Fruit fly (Drosophila melanogaster) whole organism, embryonic: ENCODE measurements around the gene betaTub65B.

Source experiments
- ATbp ChIP-seq: fragments of 200-800 bp; sonication (Bioruptor generic); optimal IDR thresholded peaks from 2 replicates; lab custom pipeline; 2017; ENCODE audit warnings: missing biosample characterization, mild to moderate bottlenecking, missing genetic modification characterization, missing genetic modification reagents
- Atf-2 ChIP-seq: fragments of 200-800 bp; sonication (Bioruptor generic); optimal IDR thresholded peaks from 2 replicates; lab custom pipeline; 2016; ENCODE audit warnings: missing biosample characterization, missing genetic modification characterization
- B-H1 ChIP-seq: fragments of 200-800 bp; sonication (Bioruptor generic); IDR thresholded peaks from 3 replicates; pipeline ENCODE4 v1.3.6; 2022; ENCODE audit warnings: missing biosample characterization, missing genetic modification characterization
- BtbVII ChIP-seq: fragments of 200-800 bp; sonication (Bioruptor generic); optimal IDR thresholded peaks from 3 replicates; lab custom pipeline; 2017; ENCODE audit warnings: missing biosample characterization, mild to moderate bottlenecking, missing genetic modification characterization
- CG10274 ChIP-seq: fragments of 200-800 bp; sonication (Bioruptor generic); optimal IDR thresholded peaks from 3 replicates; lab custom pipeline; 2017; ENCODE audit warnings: missing biosample characterization, mild to moderate bottlenecking, missing genetic modification characterization
- CG10959 ChIP-seq: fragments of 200-800 bp; sonication (Bioruptor generic); IDR thresholded peaks from 2 replicates; pipeline ENCODE4 v1.3.6; 2022; ENCODE audit warnings: missing biosample characterization, missing genetic modification characterization
- CG10979 ChIP-seq: fragments of 200-800 bp; sonication (Bioruptor generic); optimal IDR thresholded peaks from 2 replicates; lab custom pipeline; 2018; ENCODE audit warnings: missing biosample characterization, mild to moderate bottlenecking, missing genetic modification characterization, moderate library complexity
- CG11093 ChIP-seq: fragments of 200-800 bp; sonication (Bioruptor generic); IDR thresholded peaks from 3 replicates; pipeline ENCODE4 v1.3.6; 2022; ENCODE audit warnings: missing biosample characterization, missing genetic modification characterization
- CG11398 ChIP-seq: fragments of 200-800 bp; sonication (Bioruptor generic); optimal IDR thresholded peaks from 2 replicates; lab custom pipeline; 2016; ENCODE audit warnings: missing biosample characterization, missing genetic modification characterization
- CG13296 ChIP-seq: fragments of 200-800 bp; sonication (Bioruptor generic); optimal IDR thresholded peaks from 3 replicates; lab custom pipeline; 2018; ENCODE audit warnings: missing biosample characterization, mild to moderate bottlenecking, missing genetic modification characterization
- CG15479 ChIP-seq: fragments of 200-800 bp; sonication (Bioruptor generic); optimal IDR thresholded peaks from 3 replicates; lab custom pipeline; 2019; ENCODE audit warnings: missing biosample characterization, mild to moderate bottlenecking, missing genetic modification characterization, moderate library complexity
- CG1602 ChIP-seq: fragments of 200-800 bp; sonication (Bioruptor generic); optimal IDR thresholded peaks from 3 replicates; lab custom pipeline; 2016; ENCODE audit warnings: missing biosample characterization, missing genetic modification characterization
- CG18599 ChIP-seq: fragments of 200-800 bp; sonication (Bioruptor generic); optimal IDR thresholded peaks from 3 replicates; lab custom pipeline; 2017; ENCODE audit warnings: missing biosample characterization, missing genetic modification characterization, mild to moderate bottlenecking, moderate library complexity, missing genetic modification reagents
- CG34224 ChIP-seq: fragments of 200-800 bp; sonication (Bioruptor generic); IDR thresholded peaks from 3 replicates; pipeline ENCODE4 v1.3.6; 2022; ENCODE audit warnings: missing biosample characterization, missing genetic modification characterization; ENCODE audit not compliant: partially characterized antibody
- CG3838 ChIP-seq: fragments of 200-800 bp; sonication (Bioruptor generic); optimal IDR thresholded peaks from 3 replicates; lab custom pipeline; 2016; ENCODE audit warnings: missing biosample characterization, missing genetic modification characterization
- CG4360 ChIP-seq: fragments of 200-800 bp; sonication (Bioruptor generic); IDR thresholded peaks from 2 replicates; pipeline ENCODE4 v1.3.6; 2022; ENCODE audit warnings: missing biosample characterization, missing genetic modification characterization
- CG5180 ChIP-seq: fragments of 200-800 bp; sonication (Bioruptor generic); optimal IDR thresholded peaks from 3 replicates; lab custom pipeline; 2017; ENCODE audit warnings: missing biosample characterization, missing genetic modification characterization, mild to moderate bottlenecking, moderate library complexity, missing genetic modification reagents
- CG6175 ChIP-seq: fragments of 200-800 bp; sonication (Bioruptor generic); IDR thresholded peaks from 3 replicates; pipeline ENCODE4 v1.3.6; 2022; ENCODE audit warnings: missing biosample characterization, missing genetic modification characterization
- CG8924 ChIP-seq: fragments of 200-800 bp; optimal IDR thresholded peaks from 3 replicates; lab custom pipeline; 2019; ENCODE audit warnings: missing biosample characterization, mild to moderate bottlenecking, missing genetic modification characterization, moderate library complexity
- CG8944 ChIP-seq: fragments of 200-800 bp; sonication (Bioruptor generic); optimal IDR thresholded peaks from 3 replicates; lab custom pipeline; 2016; ENCODE audit warnings: missing biosample characterization, missing genetic modification characterization
- CG9437 ChIP-seq: fragments of 200-800 bp; sonication (Bioruptor generic); optimal IDR thresholded peaks from 2 replicates; lab custom pipeline; 2018; ENCODE audit warnings: missing biosample characterization, mild to moderate bottlenecking, missing genetic modification characterization
- CG9609 ChIP-seq: fragments of 200-800 bp; sonication (Bioruptor generic); optimal IDR thresholded peaks from 3 replicates; lab custom pipeline; 2016; ENCODE audit warnings: missing biosample characterization, missing genetic modification characterization
- CG9817 ChIP-seq: fragments of 200-800 bp; sonication (Bioruptor generic); optimal IDR thresholded peaks from 2 replicates; lab custom pipeline; 2018; ENCODE audit warnings: missing biosample characterization, mild to moderate bottlenecking, missing genetic modification characterization, moderate library complexity
- E2f2 ChIP-seq: fragments of 200-800 bp; sonication (Bioruptor generic); IDR thresholded peaks from 2 replicates; pipeline ENCODE4 v1.3.6; 2022; ENCODE audit warnings: missing biosample characterization, missing genetic modification characterization
- Ets97D ChIP-seq: fragments of 200-800 bp; sonication (Bioruptor generic); optimal IDR thresholded peaks from 3 replicates; lab custom pipeline; 2016; ENCODE audit warnings: missing biosample characterization, missing genetic modification characterization
- H15 ChIP-seq: fragments of 200-800 bp; sonication (Bioruptor generic); IDR thresholded peaks from 3 replicates; pipeline ENCODE4 v1.3.6; 2022; ENCODE audit warnings: missing biosample characterization, missing genetic modification characterization
- Hand ChIP-seq: fragments of 200-800 bp; sonication (Bioruptor generic); optimal IDR thresholded peaks from 2 replicates; lab custom pipeline; 2017; ENCODE audit warnings: mild to moderate bottlenecking, missing biosample characterization, missing genetic modification reagents, missing genetic modification characterization
- Hr51 ChIP-seq, 2 experiments: fragments of 200-800 bp; sonication (Bioruptor generic); optimal IDR thresholded peaks; 2 replicates in 1 of 2; 3 replicates in 1 of 2; lab custom pipeline; 2016 to 2018; ENCODE audit warnings: missing biosample characterization in 2 of 2, missing genetic modification characterization in 2 of 2, mild to moderate bottlenecking in 1 of 2, moderate library complexity in 1 of 2
- Max ChIP-seq: fragments of 200-800 bp; sonication (Bioruptor generic); optimal IDR thresholded peaks from 2 replicates; lab custom pipeline; 2016; ENCODE audit warnings: missing biosample characterization, mild to moderate bottlenecking, missing genetic modification characterization
- NC2α ChIP-seq: fragments of 200-800 bp; sonication (Bioruptor generic); optimal IDR thresholded peaks from 2 replicates; lab custom pipeline; 2016; ENCODE audit warnings: missing biosample characterization, missing genetic modification characterization
- Tbp ChIP-seq: fragments of >200 bp; optimal IDR thresholded peaks from 2 replicates; lab custom pipeline; 2018; ENCODE audit warnings: missing biosample characterization, missing genetic modification characterization
- Xrp1 ChIP-seq: fragments of 200-800 bp; sonication (Bioruptor generic); IDR thresholded peaks from 2 replicates; pipeline ENCODE4 v1.3.6; 2022; ENCODE audit warnings: missing biosample characterization, missing genetic modification characterization
- YL-1 ChIP-seq: fragments of 200-800 bp; sonication (Bioruptor generic); optimal IDR thresholded peaks from 3 replicates; lab custom pipeline; 2017; ENCODE audit warnings: missing biosample characterization, mild to moderate bottlenecking, missing genetic modification characterization
- abd-A ChIP-seq: fragments of 200-800 bp; sonication (Bioruptor generic); optimal IDR thresholded peaks from 3 replicates; lab custom pipeline; 2019; ENCODE audit warnings: missing biosample characterization, mild to moderate bottlenecking, missing genetic modification characterization, moderate library complexity
- ac ChIP-seq: fragments of 200-800 bp; sonication (Bioruptor generic); optimal IDR thresholded peaks from 3 replicates; lab custom pipeline; 2017; ENCODE audit warnings: missing biosample characterization, mild to moderate bottlenecking, missing genetic modification characterization
- az2 ChIP-seq: fragments of 200-800 bp; sonication (Bioruptor generic); optimal IDR thresholded peaks from 3 replicates; lab custom pipeline; 2016; ENCODE audit warnings: missing biosample characterization, missing genetic modification characterization
- br ChIP-seq: fragments of >200 bp; optimal IDR thresholded peaks from 2 replicates; lab custom pipeline; 2017
- disco-r ChIP-seq: fragments of 200-800 bp; sonication (Bioruptor generic); optimal IDR thresholded peaks from 2 replicates; lab custom pipeline; 2016; ENCODE audit warnings: missing biosample characterization, missing genetic modification characterization
- gcm2 ChIP-seq: fragments of 200-800 bp; sonication (Bioruptor generic); optimal IDR thresholded peaks from 2 replicates; lab custom pipeline; 2016; ENCODE audit warnings: missing biosample characterization, missing genetic modification characterization
- gfzf ChIP-seq: fragments of 200-800 bp; sonication (Bioruptor generic); optimal IDR thresholded peaks from 2 replicates; lab custom pipeline; 2016; ENCODE audit warnings: missing biosample characterization, mild to moderate bottlenecking, missing genetic modification characterization, moderate library complexity
- gsb-n ChIP-seq: fragments of 200-800 bp; sonication (Bioruptor generic); optimal IDR thresholded peaks from 3 replicates; lab custom pipeline; 2018; ENCODE audit warnings: missing biosample characterization, mild to moderate bottlenecking, missing genetic modification characterization
- jing ChIP-seq: fragments of 200-800 bp; sonication (Bioruptor generic); optimal IDR thresholded peaks from 2 replicates; lab custom pipeline; 2018; ENCODE audit warnings: missing biosample characterization, mild to moderate bottlenecking, missing genetic modification characterization
- mirr ChIP-seq: fragments of 200-800 bp; sonication (Bioruptor generic); optimal IDR thresholded peaks from 3 replicates; lab custom pipeline; 2018; ENCODE audit warnings: missing biosample characterization, mild to moderate bottlenecking, missing genetic modification characterization
- nmo ChIP-seq: fragments of 200-800 bp; sonication (Bioruptor generic); optimal IDR thresholded peaks from 2 replicates; lab custom pipeline; 2018; ENCODE audit warnings: missing biosample characterization, mild to moderate bottlenecking, missing genetic modification characterization, moderate library complexity
- onecut ChIP-seq: fragments of 200-800 bp; sonication (Bioruptor generic); IDR thresholded peaks from 2 replicates; pipeline ENCODE4 v1.3.6; 2022; ENCODE audit warnings: missing biosample characterization, missing genetic modification characterization
- peb ChIP-seq: fragments of 200-800 bp; sonication (Bioruptor generic); IDR thresholded peaks from 2 replicates; pipeline ENCODE4 v1.3.6; 2022; ENCODE audit warnings: missing biosample characterization, missing genetic modification characterization
- pfk ChIP-seq: fragments of 200-800 bp; sonication (Bioruptor generic); optimal IDR thresholded peaks from 2 replicates; lab custom pipeline; 2018; ENCODE audit warnings: missing biosample characterization, mild to moderate bottlenecking, missing genetic modification characterization, moderate library complexity
- run ChIP-seq: fragments of 200-800 bp; sonication (Bioruptor generic); optimal IDR thresholded peaks from 3 replicates; lab custom pipeline; 2018; ENCODE audit warnings: missing biosample characterization, mild to moderate bottlenecking, missing genetic modification characterization
- slou ChIP-seq: fragments of 200-800 bp; sonication (Bioruptor generic); optimal IDR thresholded peaks from 3 replicates; lab custom pipeline; 2016; ENCODE audit warnings: missing biosample characterization, missing genetic modification characterization
- slp2 ChIP-seq: fragments of 200-800 bp; sonication (Bioruptor generic); optimal IDR thresholded peaks from 2 replicates; lab custom pipeline; 2016; ENCODE audit warnings: missing biosample characterization, missing genetic modification characterization
- tx ChIP-seq: fragments of 200-800 bp; sonication (Bioruptor generic); optimal IDR thresholded peaks from 2 replicates; lab custom pipeline; 2016; ENCODE audit warnings: missing biosample characterization, missing genetic modification characterization

The betaTub65B gene

DNA sequence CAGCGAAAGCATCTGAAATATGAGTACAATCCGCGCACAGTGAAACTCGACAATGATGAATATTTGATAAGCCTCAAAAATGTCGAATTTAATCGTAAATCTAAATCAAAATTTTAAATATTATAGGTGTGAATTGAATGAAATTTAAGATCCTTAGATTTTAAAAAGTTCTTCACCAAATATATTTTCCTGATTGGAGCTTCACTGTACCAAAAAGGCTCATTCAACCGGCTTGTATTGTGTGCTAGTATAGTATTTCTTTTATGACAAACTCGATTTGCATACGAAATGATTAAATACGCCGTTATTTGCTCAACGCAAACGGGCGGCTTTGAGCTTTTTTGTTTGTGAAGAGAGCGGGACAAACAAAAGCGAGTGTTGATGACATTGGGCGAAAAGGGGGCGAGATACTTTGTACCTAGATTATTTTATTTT is 22.5 kb downstream of the betaTub65B start (continued):
- TF ChIP-seq Hr51 (GFP tag; optimal IDR thresholded peaks at IDR 0.05; lab: Kevin White, UChicago) (peak; percentile 77 to 89), gsb-n (peak; percentile 70), B-H1 (peak; percentile 73), Hand (GFP tag; lab: Kevin White, UChicago) (peak; percentile 86), CG11093 (peak; percentile 84), run (peak; percentile 52), CG8944 (GFP tag; lab: Kevin White, UChicago) (peak; percentile 71), gcm2 (GFP tag; lab: Kevin White, UChicago) (peak; percentile 81), nmo (GFP tag; lab: Kevin White, UChicago) (peak; percentile 88), CG18599 (GFP tag; lab: Kevin White, UChicago) (peak; percentile 90), BtbVII (GFP tag; lab: Kevin White, UChicago) (peak; percentile 86), CG3838 (peak; percentile 49), disco-r (GFP tag; lab: Kevin White, UChicago) (peak; percentile 43), ac (GFP tag; lab: Kevin White, UChicago) (no peak), jing (GFP tag; lab: Kevin White, UChicago) (peak; percentile 11), br (no peak), CG8924 (tag; lab: Kevin White, UChicago) (peak; percentile 86), YL-1 (GFP tag; lab: Kevin White, UChicago) (peak; percentile 12), CG5180 (peak; percentile 48), Max (GFP tag; lab: Kevin White, UChicago) (peak; percentile 62), peb (GFP tag; lab: Robert Waterston, UW) (no peak), E2f2 (GFP tag; lab: Robert Waterston, UW) (peak; percentile 54), Atf-2 (GFP tag; lab: Kevin White, UChicago) (peak; percentile 49), CG10274 (GFP tag; lab: Kevin White, UChicago) (peak; percentile 62), pfk (GFP tag; lab: Kevin White, UChicago) (peak; percentile 15), CG9437 (GFP tag; lab: Kevin White, UChicago) (peak; percentile 67), CG9817 (tag; lab: Kevin White, UChicago) (peak; percentile 88), CG9609 (GFP tag; lab: Kevin White, UChicago) (peak; percentile 66), CG34224 (no peak), tx (GFP tag; lab: Kevin White, UChicago) (peak; percentile 58), slou (peak; percentile 72), CG13296 (peak; percentile 84), CG6175 (GFP tag; lab: Robert Waterston, UW) (peak; percentile 66; the same call in 1 of the 3 replicates), az2 (GFP tag; lab: Kevin White, UChicago) (peak; percentile 83), CG11398 (peak; percentile 63), onecut (GFP tag; lab: Robert Waterston, UW) (peak; percentile 63), abd-A (tag; lab: Kevin White, UChicago) (no peak), CG1602 (peak; percentile 70), Ets97D (GFP tag; lab: Kevin White, UChicago) (peak; percentile 52), CG10979 (tag; lab: Kevin White, UChicago) (peak; percentile 71), mirr (GFP tag; lab: Kevin White, UChicago) (peak; percentile 63), CG15479 (GFP tag; lab: Kevin White, UChicago) (no peak), CG10959 (GFP tag; lab: Robert Waterston, UW) (no peak), NC2α (peak; percentile 40), gfzf (GFP tag; lab: Kevin White, UChicago) (no peak), Xrp1 (GFP tag; lab: Robert Waterston, UW) (peak; percentile 85), ATbp (GFP tag; lab: Kevin White, UChicago) (peak; percentile 89), CG4360 (GFP tag; lab: Robert Waterston, UW) (no peak), Tbp (GFP tag; lab: Kevin White, UChicago) (no peak), slp2 (GFP tag; lab: Kevin White, UChicago) (peak; percentile 43), H15 (GFP tag; lab: Robert Waterston, UW) (peak; percentile 83)
